Worm (Caenorhabditis elegans) whole organism, L2 larva: ENCODE results near the gene Y82E9BR.14.

Experiments
- ama-1 ChIP-seq: fragments of 150-350 bp; optimal IDR thresholded peaks from 2 replicates; lab custom pipeline; 2018; ENCODE audit warnings: inconsistent platforms
- blmp-1 ChIP-seq: sonication (generic microtip); optimal IDR thresholded peaks from 2 replicates; lab custom pipeline; 2017; ENCODE audit warnings: missing genetic modification characterization, mild to moderate bottlenecking, missing compliant biosample characterization, antibody characterized with exemption, moderate library complexity; ENCODE audit not compliant: insufficient read depth
- elt-3 ChIP-seq: sonication (generic microtip); optimal IDR thresholded peaks from 2 replicates; lab custom pipeline; 2017; ENCODE audit warnings: missing biosample characterization, missing genetic modification characterization
- lin-39 ChIP-seq: fragments of 150-350 bp; optimal IDR thresholded peaks from 2 replicates; lab custom pipeline; 2014; ENCODE audit warnings: missing biosample characterization, missing genetic modification reagents, missing genetic modification characterization
- mab-5 ChIP-seq: fragments of 150-350 bp; optimal IDR thresholded peaks from 2 replicates; lab custom pipeline; 2014; ENCODE audit warnings: missing biosample characterization, missing genetic modification characterization
- nhr-77 ChIP-seq: fragments of 150-350 bp; optimal IDR thresholded peaks from 2 replicates; lab custom pipeline; 2014; ENCODE audit warnings: missing biosample characterization, missing genetic modification characterization
- skn-1 ChIP-seq: sonication (generic microtip); optimal IDR thresholded peaks from 2 replicates; lab custom pipeline; 2017; ENCODE audit warnings: missing biosample characterization, missing genetic modification characterization
- unc-62 ChIP-seq: fragments of 150-350 bp; optimal IDR thresholded peaks from 2 replicates; lab custom pipeline; 2014; ENCODE audit warnings: missing biosample characterization, missing genetic modification reagents, missing genetic modification characterization
- ztf-4 ChIP-seq: fragments of 150-350 bp; optimal IDR thresholded peaks from 2 replicates; lab custom pipeline; 2014; ENCODE audit warnings: missing biosample characterization, missing genetic modification characterization

- TF ChIP-seq mab-5 (tag; lab: Kevin White, UChicago) (no peak), ama-1 (no peak), lin-39 (tag; lab: Kevin White, UChicago) (no peak), blmp-1 (tag; lab: Kevin White, UChicago) (no peak), elt-3 (no peak), ztf-4 (tag; lab: Kevin White, UChicago) (no peak), nhr-77 (no peak), unc-62 (GFP tag; lab: Kevin White, UChicago) (no peak), skn-1 (tag; lab: Kevin White, UChicago) (no peak)
Measured at ce11 chrIII:1384694-1385093, 29.2 kb downstream of the Y82E9BR.14 start.
